Worm (Caenorhabditis elegans) whole organism, early embryonic: ENCODE results near the gene B0303.7.

Source experiments
- B0310.2 ChIP-seq: sonication (generic microtip); optimal IDR thresholded peaks from 2 replicates; lab custom pipeline; 2016; ENCODE audit warnings: mild to moderate bottlenecking, missing genetic modification characterization, missing compliant biosample characterization
- aly-1 ChIP-seq: sonication (generic microtip); optimal IDR thresholded peaks from 2 replicates; lab custom pipeline; 2016; ENCODE audit warnings: missing genetic modification characterization, missing compliant biosample characterization
- ama-1 ChIP-seq: fragments of 150-350 bp; optimal IDR thresholded peaks from 2 replicates; lab custom pipeline; 2014
- ceh-36 ChIP-seq: sonication (generic microtip); optimal IDR thresholded peaks from 2 replicates; lab custom pipeline; 2016; ENCODE audit warnings: missing genetic modification characterization, inconsistent platforms, missing compliant biosample characterization
- flt-1 ChIP-seq: fragments of 200-800 bp; sonication (Bioruptor generic); IDR thresholded peaks from 2 replicates; pipeline ENCODE4 v1.3.6; 2022; ENCODE audit warnings: missing genetic modification characterization, missing compliant biosample characterization
- scrt-1 ChIP-seq: fragments of 200-800 bp; sonication (Bioruptor generic); IDR thresholded peaks from 2 replicates; pipeline ENCODE4 v1.3.6; 2022; ENCODE audit warnings: missing genetic modification characterization, missing compliant biosample characterization
- tbx-11 ChIP-seq: fragments of 200-800 bp; sonication (Bioruptor generic); IDR thresholded peaks from 2 replicates; pipeline ENCODE4 v1.3.6; 2022; ENCODE audit warnings: missing genetic modification characterization, missing compliant biosample characterization

DNA sequence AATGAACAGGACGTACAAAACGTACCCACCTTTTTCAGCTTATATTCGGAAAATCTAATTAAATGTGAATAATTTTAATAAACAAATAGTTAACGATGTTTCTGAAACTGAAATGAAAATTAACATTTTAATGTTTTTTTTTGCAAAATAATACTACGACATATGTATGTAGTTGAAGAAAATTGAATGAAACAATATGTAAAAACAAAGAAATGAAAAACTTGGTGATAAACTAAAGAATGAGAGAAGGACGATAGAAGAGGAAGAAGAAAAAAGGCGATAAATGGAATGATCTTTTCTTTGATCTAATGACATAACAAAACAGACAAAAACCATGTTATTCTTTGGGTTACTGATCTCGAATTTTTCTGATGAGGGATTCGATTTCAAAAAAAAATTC lies 16.9 kb downstream of the B0303.7 start, which contains the start of gene B0303.11:
- TF ChIP-seq tbx-11 (GFP tag; lab: Robert Waterston, UW) (no peak), ama-1 (lab: Kevin White, UChicago) (no peak), B0310.2 (tag; lab: Kevin White, UChicago) (no peak), flt-1 (GFP tag; lab: Robert Waterston, UW) (no peak), aly-1 (tag; lab: Kevin White, UChicago) (no peak), scrt-1 (GFP tag; lab: Robert Waterston, UW) (no peak), ceh-36 (no peak)
